Comparison of ENCODE assay signal across 1 fruit fly cellular context in genomic region chrX:3455431-3456001, dm6.
A peak's percentile ranks its signal among the peaks of the same experiment; 100 is the strongest.
TF ChIP-seq lines count a peak whose summit lies in the region.

No protein-coding gene starts in this region.

TF ChIP-seq in whole organism, embryonic, 481 proteins besides CTCF, POLR2A, EP300 and RAD21 (continued from another document):
- TF ChIP-seq CG9437 (GFP tag; optimal IDR thresholded peaks at IDR 0.05; lab: Kevin White, UChicago) (peak; percentile 6), Asciz (GFP tag; optimal IDR thresholded peaks at IDR 0.05; lab: Kevin White, UChicago) (peak; percentile 32), CG1603 (tag; optimal IDR thresholded peaks at IDR 0.05; lab: Kevin White, UChicago) (peak; percentile 33), H2.0 (GFP tag; IDR thresholded peaks at IDR 0.05; lab: Robert Waterston, UW) (0 out of 2 replicates have a peak, but pooled peaks have one; percentile 18), Hand (GFP tag; optimal IDR thresholded peaks at IDR 0.05; lab: Kevin White, UChicago) (no peak), Xrp1 (GFP tag; IDR thresholded peaks at IDR 0.05; lab: Robert Waterston, UW) (peak; percentile 29; the same call in 1 of the 2 replicates), CG31441 (GFP tag; IDR thresholded peaks at IDR 0.05; lab: Robert Waterston, UW) (peak; percentile 68), CG12744 (GFP tag; optimal IDR thresholded peaks at IDR 0.05; lab: Kevin White, UChicago) (no peak), Lim3 (GFP tag; IDR thresholded peaks at IDR 0.05; lab: Robert Waterston, UW) (no peak), CG9609 (GFP tag; optimal IDR thresholded peaks at IDR 0.05; lab: Kevin White, UChicago) (no peak), Eip74EF (GFP tag; optimal IDR thresholded peaks at IDR 0.05; lab: Kevin White, UChicago) (peak in 1 of 2 experiments; percentile 37), CG1024 (GFP tag; IDR thresholded peaks at IDR 0.05; lab: Robert Waterston, UW) (no peak), CG6254 (GFP tag; optimal IDR thresholded peaks at IDR 0.05; lab: Kevin White, UChicago) (peak; percentile 12), Ssrp (tag; optimal IDR thresholded peaks at IDR 0.05; lab: Kevin White, UChicago) (peak; percentile 65), pros (GFP tag; optimal IDR thresholded peaks at IDR 0.05; lab: Kevin White, UChicago) (no peak), Six4 (GFP tag; optimal IDR thresholded peaks at IDR 0.05; lab: Kevin White, UChicago) (peak; percentile 32), CG4360 (GFP tag; IDR thresholded peaks at IDR 0.05; lab: Robert Waterston, UW) (no peak), gsb (GFP tag; IDR thresholded peaks at IDR 0.05; lab: Robert Waterston, UW) (no peak), gem (tag; optimal IDR thresholded peaks at IDR 0.05; lab: Kevin White, UChicago) (peak; percentile 77), NC2α (GFP tag; optimal IDR thresholded peaks at IDR 0.05; lab: Kevin White, UChicago) (no peak), shn (GFP tag; optimal IDR thresholded peaks at IDR 0.05; lab: Kevin White, UChicago) (no peak), CG4854 (GFP tag; optimal IDR thresholded peaks at IDR 0.05; lab: Kevin White, UChicago) (no peak), CG31365 (tag; optimal IDR thresholded peaks at IDR 0.05; lab: Kevin White, UChicago) (no peak), pb (GFP tag; optimal IDR thresholded peaks at IDR 0.05; lab: Kevin White, UChicago) (no peak), CG5245 (GFP tag; optimal IDR thresholded peaks at IDR 0.05; lab: Kevin White, UChicago) (no peak), CG11723 (GFP tag; optimal IDR thresholded peaks at IDR 0.05; lab: Kevin White, UChicago) (peak; percentile 3), trem (tag; optimal IDR thresholded peaks at IDR 0.05; lab: Kevin White, UChicago) (peak; percentile 15), so (GFP tag; IDR thresholded peaks at IDR 0.05; lab: Robert Waterston, UW) (no peak), ab (GFP tag; optimal IDR thresholded peaks at IDR 0.05; lab: Kevin White, UChicago) (no peak), fd64A (GFP tag; optimal IDR thresholded peaks at IDR 0.05; lab: Kevin White, UChicago) (no peak), CG11247 (GFP tag; IDR thresholded peaks at IDR 0.05; lab: Robert Waterston, UW) (no peak), Bdp1 (GFP tag; optimal IDR thresholded peaks at IDR 0.05; lab: Kevin White, UChicago) (no peak), wor (GFP tag; IDR thresholded peaks at IDR 0.05; lab: Robert Waterston, UW) (peak; percentile 40; the same call in 1 of the 2 replicates), CG4820 (GFP tag; optimal IDR thresholded peaks at IDR 0.05; lab: Kevin White, UChicago) (peak; percentile 1), phol (tag; optimal IDR thresholded peaks at IDR 0.05; lab: Kevin White, UChicago) (peak; percentile 76), CG7786 (GFP tag; optimal IDR thresholded peaks at IDR 0.05; lab: Kevin White, UChicago) (no peak), pita (GFP tag; optimal IDR thresholded peaks at IDR 0.05; lab: Kevin White, UChicago) (no peak), CG1792 (GFP tag; optimal IDR thresholded peaks at IDR 0.05; lab: Kevin White, UChicago) (no peak), Dad (GFP tag; optimal IDR thresholded peaks at IDR 0.05; lab: Kevin White, UChicago) (no peak), CG4424 (GFP tag; optimal IDR thresholded peaks at IDR 0.05; lab: Kevin White, UChicago) (peak; percentile 4), chinmo (GFP tag; IDR thresholded peaks at IDR 0.05; lab: Robert Waterston, UW; ENCODE audit: partially characterized antibody) (no peak), lilli (GFP tag; optimal IDR thresholded peaks at IDR 0.05; lab: Kevin White, UChicago) (peak; percentile 6), bcd (GFP tag; optimal IDR thresholded peaks at IDR 0.05; lab: Kevin White, UChicago) (peak; percentile 43), sug (tag; optimal IDR thresholded peaks at IDR 0.05; lab: Kevin White, UChicago) (no peak), Hr51 (GFP tag; optimal IDR thresholded peaks at IDR 0.05; lab: Kevin White, UChicago) (peak in 1 of 2 experiments; percentile 68), CG14860 (GFP tag; IDR thresholded peaks at IDR 0.05; lab: Robert Waterston, UW; ENCODE audit: partially characterized antibody) (no peak), YL-1 (GFP tag; optimal IDR thresholded peaks at IDR 0.05; lab: Kevin White, UChicago) (no peak), jing (GFP tag; optimal IDR thresholded peaks at IDR 0.05; lab: Kevin White, UChicago) (no peak), Vsx1 (GFP tag; optimal IDR thresholded peaks at IDR 0.05; lab: Kevin White, UChicago) (no peak), CG17186 (GFP tag; optimal IDR thresholded peaks at IDR 0.05; lab: Kevin White, UChicago) (no peak), Max (GFP tag; optimal IDR thresholded peaks at IDR 0.05; lab: Kevin White, UChicago) (no peak), gsb-n (tag; optimal IDR thresholded peaks at IDR 0.05; lab: Kevin White, UChicago) (peak; percentile 45), Neu2 (GFP tag; optimal IDR thresholded peaks at IDR 0.05; lab: Kevin White, UChicago; ENCODE audit: borderline replicate concordance) (no peak), H15 (GFP tag; IDR thresholded peaks at IDR 0.05; lab: Robert Waterston, UW) (no peak), pho (GFP tag; optimal IDR thresholded peaks at IDR 0.05; lab: Kevin White, UChicago) (no peak), tin (GFP tag; optimal IDR thresholded peaks at IDR 0.05; lab: Kevin White, UChicago) (no peak), ems (GFP tag; optimal IDR thresholded peaks at IDR 0.05; lab: Kevin White, UChicago) (no peak), Mes4 (GFP tag; optimal IDR thresholded peaks at IDR 0.05; lab: Kevin White, UChicago) (no peak), nmo (GFP tag; optimal IDR thresholded peaks at IDR 0.05; lab: Kevin White, UChicago) (peak; percentile 75), CG8924 (tag; optimal IDR thresholded peaks at IDR 0.05; lab: Kevin White, UChicago) (peak; percentile 58), CG14710 (tag; optimal IDR thresholded peaks at IDR 0.05; lab: Kevin White, UChicago) (peak; percentile 37), Usf (GFP tag; optimal IDR thresholded peaks at IDR 0.05; lab: Kevin White, UChicago) (no peak), CG10209 (GFP tag; optimal IDR thresholded peaks at IDR 0.05; lab: Kevin White, UChicago) (peak; percentile 45), CG11093 (GFP tag; IDR thresholded peaks at IDR 0.05; lab: Robert Waterston, UW) (no peak), Myb (GFP tag; optimal IDR thresholded peaks at IDR 0.05; lab: Kevin White, UChicago) (no peak), row (GFP tag; IDR thresholded peaks at IDR 0.05; lab: Robert Waterston, UW) (peak; percentile 48; the same call in 2 of the 3 replicates), ind (GFP tag; optimal IDR thresholded peaks at IDR 0.05; lab: Kevin White, UChicago) (peak; percentile 22), fd3F (GFP tag; optimal IDR thresholded peaks at IDR 0.05; lab: Kevin White, UChicago) (no peak), cwo (GFP tag; optimal IDR thresholded peaks at IDR 0.05; lab: Kevin White, UChicago) (peak; percentile 42)
